Worm (Caenorhabditis elegans): ENCODE measurements around the gene kin-21.
"Not testable (repeated sequence)": the region's sequence is repeated elsewhere in the genome, so short reads cannot be mapped to it uniquely, and the experiment has no call there.

kin-21 gene

DNA sequence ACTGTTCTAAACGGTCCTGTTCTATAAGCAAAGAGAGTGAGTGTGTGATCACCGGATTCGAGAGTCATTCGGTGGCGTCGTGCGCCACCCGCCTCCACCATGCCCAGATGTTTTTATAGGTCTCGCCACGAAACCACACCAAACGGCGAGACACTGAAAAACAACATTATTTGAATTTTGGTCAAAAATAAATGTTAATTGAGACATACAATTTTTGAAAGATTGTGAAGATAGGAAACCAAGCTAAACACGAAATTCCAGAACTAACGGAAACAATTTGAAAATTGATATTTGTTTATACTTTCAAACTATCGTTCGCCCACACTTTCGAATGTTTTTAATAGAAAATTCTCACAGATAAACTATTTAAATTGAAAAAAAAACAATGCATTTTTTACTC lies 8.2 kb upstream of the kin-21 start, which contains the start of gene catp-6:
Gene catp-6, minus strand, starts transcription at position 101 of the 400 bp plus-strand sequence.
- TF ChIP-seq eor-1 (tag; optimal IDR thresholded peaks at IDR 0.05) (no peak), nhr-67 (tag; optimal IDR thresholded peaks at IDR 0.05) (no peak), ceh-82 (tag; optimal IDR thresholded peaks at IDR 0.05) (no peak), nhr-43 (tag; optimal IDR thresholded peaks at IDR 0.05; ENCODE audit: poor library complexity, severe bottlenecking) (no peak), unc-62 (GFP tag; optimal IDR thresholded peaks at IDR 0.05) (no peak), nhr-11 (tag; optimal IDR thresholded peaks at IDR 0.05) (no peak), ztf-4 (tag; optimal IDR thresholded peaks at IDR 0.05) (no peak), snpc-4 (tag; optimal IDR thresholded peaks at IDR 0.05) (no peak), nhr-237 (tag; optimal IDR thresholded peaks at IDR 0.05) (no peak), nhr-23 (tag; optimal IDR thresholded peaks at IDR 0.05) (no peak), unc-39 (tag; optimal IDR thresholded peaks at IDR 0.05) (no peak), nhr-25 (tag; optimal IDR thresholded peaks at IDR 0.05) (no peak), ceh-16 (tag; optimal IDR thresholded peaks at IDR 0.05) (no peak), egl-5 (tag; optimal IDR thresholded peaks at IDR 0.05) (no peak), lin-39 (tag; optimal IDR thresholded peaks at IDR 0.05) (no peak), ama-1 (optimal IDR thresholded peaks at IDR 0.05) (no peak), lin-15B (tag; optimal IDR thresholded peaks at IDR 0.05) (no peak), elt-2 (tag; optimal IDR thresholded peaks at IDR 0.05) (no peak), skn-1 (tag; optimal IDR thresholded peaks at IDR 0.05) (no peak)

ce11 chrIV:9825196-9825744 lies 7.4 kb upstream of the kin-21 start, which contains the start of gene mtr-4:
Gene mtr-4 (plus strand): TSS chrIV:9825694.
- TF ChIP-seq ztf-11 (tag; optimal IDR thresholded peaks at IDR 0.05) (no peak), elt-2 (tag; optimal IDR thresholded peaks at IDR 0.05) (peak; percentile 85), elt-3 (tag; optimal IDR thresholded peaks at IDR 0.05) (no peak), aly-2 (tag; optimal IDR thresholded peaks at IDR 0.05) (no peak), egl-5 (tag; optimal IDR thresholded peaks at IDR 0.05) (peak; percentile 27), lin-15B (tag; optimal IDR thresholded peaks at IDR 0.05) (peak; percentile 62), skn-1 (tag; optimal IDR thresholded peaks at IDR 0.05) (peak; percentile 24)

DNA sequence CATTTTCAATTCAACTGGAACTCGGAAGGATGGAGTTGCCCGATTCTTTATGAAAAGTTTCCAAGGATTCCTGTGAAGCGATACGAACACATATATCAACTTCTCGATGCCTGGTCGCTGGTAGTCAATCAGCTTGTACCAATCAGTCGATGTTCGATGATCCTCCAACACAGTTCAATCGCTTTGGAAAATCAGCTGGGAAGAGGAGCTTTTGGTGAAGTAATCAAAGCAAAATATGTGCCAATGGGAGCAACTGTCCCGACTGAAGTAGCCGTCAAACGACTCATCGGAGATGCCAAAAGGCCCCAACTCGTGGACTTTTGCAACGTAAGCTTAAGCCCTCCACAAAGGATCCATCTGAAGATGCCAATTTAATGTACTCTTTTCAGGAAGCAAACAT lies 651 bp downstream of the kin-21 start:
- TF ChIP-seq nhr-76 (tag; optimal IDR thresholded peaks at IDR 0.05) (no peak), lin-15B (tag; optimal IDR thresholded peaks at IDR 0.05) (no peak), pqm-1 (tag; optimal IDR thresholded peaks at IDR 0.05) (no peak), nhr-12 (tag; optimal IDR thresholded peaks at IDR 0.05) (no peak), ama-1 (optimal IDR thresholded peaks at IDR 0.05) (no peak), ztf-11 (tag; optimal IDR thresholded peaks at IDR 0.05) (no peak), ceh-82 (tag; optimal IDR thresholded peaks at IDR 0.05) (no peak), nfya-1 (tag; optimal IDR thresholded peaks at IDR 0.05; ENCODE audit: insufficient read depth) (no peak), nhr-77 (tag; optimal IDR thresholded peaks at IDR 0.05) (no peak), elt-2 (tag; optimal IDR thresholded peaks at IDR 0.05) (no peak), egl-27 (tag; optimal IDR thresholded peaks at IDR 0.05) (no peak), egl-5 (tag; optimal IDR thresholded peaks at IDR 0.05) (no peak), ceh-16 (tag; optimal IDR thresholded peaks at IDR 0.05) (no peak), eor-1 (tag; optimal IDR thresholded peaks at IDR 0.05) (no peak), aly-2 (tag; optimal IDR thresholded peaks at IDR 0.05) (no peak), tbx-2 (tag; optimal IDR thresholded peaks at IDR 0.05) (no peak), fkh-2 (tag; optimal IDR thresholded peaks at IDR 0.05) (no peak), fkh-10 (GFP tag; optimal IDR thresholded peaks at IDR 0.05) (no peak), ztf-4 (tag; optimal IDR thresholded peaks at IDR 0.05) (no peak)

DNA sequence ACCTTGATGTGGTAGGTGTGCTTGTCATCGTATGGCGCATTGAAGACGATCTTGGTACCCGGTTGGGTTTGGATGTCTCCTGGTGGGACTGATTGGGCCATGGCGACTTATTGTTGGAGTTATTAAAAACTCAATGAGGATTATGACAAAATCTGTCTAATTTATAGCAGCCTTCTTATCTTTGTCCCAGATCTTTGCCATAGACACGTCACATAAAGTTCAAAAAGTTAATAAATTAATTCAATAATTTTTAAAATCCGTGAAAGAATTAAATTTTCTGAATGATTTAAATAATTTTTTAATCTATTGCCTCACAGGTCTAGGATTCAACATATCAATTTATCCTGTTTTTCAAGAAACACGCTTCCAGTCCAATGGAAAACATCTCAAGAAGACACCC lies 3.6 kb downstream of the kin-21 start, which contains the start of gene msp-81:
Gene msp-81, minus strand, starts transcription at position 101 of the 400 bp plus-strand sequence.
- TF ChIP-seq nhr-77 (tag; optimal IDR thresholded peaks at IDR 0.05) (no peak), egl-27 (tag; optimal IDR thresholded peaks at IDR 0.05) (no peak)

DNA sequence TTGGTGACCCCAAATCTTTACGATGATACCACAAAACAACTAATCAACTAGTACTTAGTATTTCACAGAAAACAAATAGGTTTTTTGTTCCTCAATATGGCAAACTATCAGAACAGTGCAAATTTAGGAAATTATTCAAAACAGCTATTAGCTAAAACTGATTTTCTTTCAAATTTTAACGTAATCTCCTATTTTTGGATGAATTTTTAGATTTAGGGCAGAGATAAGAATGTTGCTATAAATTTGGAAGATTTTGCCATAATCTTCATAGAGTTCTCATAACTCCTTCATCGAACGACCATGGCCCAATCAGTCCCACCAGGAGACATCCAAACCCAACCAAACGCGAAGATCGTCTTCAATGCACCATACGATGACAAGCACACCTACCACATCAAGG lies 4.7 kb downstream of the kin-21 start, which contains the start of gene msp-10:
Gene msp-10, plus strand, starts transcription at position 301 of the 400 bp plus-strand sequence.
- not testable (repeated sequence) for TF ChIP-seq nhr-43 (tag; optimal IDR thresholded peaks at IDR 0.05; ENCODE audit: poor library complexity, severe bottlenecking); nhr-25 (tag; optimal IDR thresholded peaks at IDR 0.05); nfya-1 (tag; optimal IDR thresholded peaks at IDR 0.05; ENCODE audit: insufficient read depth)

All from whole organism, L3 larva.